Worm (Caenorhabditis elegans): Measurements from ENCODE around the gene nspg-7.1.

DNA sequence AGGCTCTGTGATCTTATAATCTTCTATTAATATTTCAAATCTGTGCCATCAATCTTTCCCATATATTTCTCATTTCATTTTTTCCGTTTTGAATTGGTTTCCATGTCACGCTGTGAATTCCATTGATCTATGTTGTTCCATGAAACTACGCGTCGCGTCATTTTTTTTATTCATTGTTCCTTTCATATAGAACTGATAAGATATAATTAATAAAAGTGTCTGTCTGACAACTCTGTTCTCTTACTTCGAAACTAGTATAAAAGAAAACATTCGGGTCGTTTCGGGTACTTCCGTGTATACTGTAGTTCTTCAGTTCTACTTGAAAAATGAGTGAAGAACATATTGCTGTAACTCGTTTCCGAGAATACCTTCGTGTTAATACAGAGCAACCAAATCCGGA, 43.9 kb upstream of the nspg-7.1 start, which contains the start of gene C10C5.3:
- TF ChIP-seq ztf-11 (tag; optimal IDR thresholded peaks at IDR 0.05) (no peak), lin-13 (GFP tag; optimal IDR thresholded peaks at IDR 0.05) (no peak), egl-27 (tag; optimal IDR thresholded peaks at IDR 0.05) (no peak), aha-1 (tag) (peak; percentile 26), lin-29 (GFP tag; IDR thresholded peaks at IDR 0.05) (no peak), nhr-77 (tag; optimal IDR thresholded peaks at IDR 0.05) (no peak), tag-97 (GFP tag; IDR thresholded peaks at IDR 0.05) (no peak), ces-1 (GFP tag; optimal IDR thresholded peaks at IDR 0.05) (no peak), ama-1 (optimal IDR thresholded peaks at IDR 0.05) (no peak), mdl-1 (tag; optimal IDR thresholded peaks at IDR 0.05) (no peak), lsy-2 (tag; optimal IDR thresholded peaks at IDR 0.05) (no peak), F37D6.2 (tag; optimal IDR thresholded peaks at IDR 0.05) (no peak), unc-130 (GFP tag; optimal IDR thresholded peaks at IDR 0.05) (no peak), nhr-11 (tag; optimal IDR thresholded peaks at IDR 0.05) (no peak)
